Worm (Caenorhabditis elegans): ENCODE measurements around the gene thn-2.

Gene thn-2

DNA sequence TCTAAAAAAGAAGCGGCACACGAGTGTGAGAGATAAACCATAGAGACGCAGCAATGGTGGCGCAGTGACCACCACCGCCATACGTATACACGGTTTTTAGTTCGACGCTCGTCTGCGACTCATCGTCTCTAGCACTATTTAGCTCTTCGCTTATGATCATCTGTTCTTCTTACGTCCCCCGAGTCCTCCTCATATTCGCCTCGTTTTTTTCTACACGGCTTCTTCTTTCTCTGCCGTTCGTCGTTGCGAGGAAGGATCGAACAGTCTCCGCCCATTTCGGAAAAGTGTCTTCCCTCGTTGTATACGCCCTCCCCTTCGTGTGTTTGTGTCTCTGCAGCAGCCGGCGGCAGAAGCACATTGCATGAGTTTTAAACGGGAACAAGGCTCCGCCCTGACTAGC, 18.0 kb upstream of the thn-2 start:
- peak; percentile 71; the same call in 1 of the 2 replicates for TF ChIP-seq zfh-2 (GFP tag; conservative IDR thresholded peaks at IDR 0.05)
- no peak for TF ChIP-seq dpff-1 (tag; optimal IDR thresholded peaks at IDR 0.05)
- TF ChIP-seq T07F8.4 (tag; optimal IDR thresholded peaks at IDR 0.05) = no peak
- TF ChIP-seq K12H6.12 (tag; optimal IDR thresholded peaks at IDR 0.05) = peak; percentile 67
- no peak for TF ChIP-seq F52B5.7 (tag; optimal IDR thresholded peaks at IDR 0.05)
- TF ChIP-seq hmg-1.2 (GFP tag; IDR thresholded peaks at IDR 0.05) = peak; percentile 53
- no peak for TF ChIP-seq bed-1 (GFP tag; IDR thresholded peaks at IDR 0.05)
- TF ChIP-seq madf-10 (tag; optimal IDR thresholded peaks at IDR 0.05) = no peak
- peak; percentile 48; the same call in 1 of the 2 replicates for TF ChIP-seq dox-1 (GFP tag; IDR thresholded peaks at IDR 0.05)
- 0 out of 2 replicates have a peak, but pooled peaks have one; percentile 31 for TF ChIP-seq mcd-1 (GFP tag; IDR thresholded peaks at IDR 0.05)
- no peak for TF ChIP-seq sea-2 (GFP tag; IDR thresholded peaks at IDR 0.05)
- TF ChIP-seq egrh-3 (GFP tag; IDR thresholded peaks at IDR 0.05) = no peak
- no peak for TF ChIP-seq Y53F4B.3 (GFP tag; IDR thresholded peaks at IDR 0.05)
- no peak for TF ChIP-seq snpc-1.3 (tag; optimal IDR thresholded peaks at IDR 0.05; ENCODE audit: insufficient read depth)
- no peak for TF ChIP-seq F22D6.2 (tag; optimal IDR thresholded peaks at IDR 0.05)
- no peak for TF ChIP-seq snpc-4 (GFP tag; optimal IDR thresholded peaks at IDR 0.05)
- TF ChIP-seq snpc-4 (tag; optimal IDR thresholded peaks at IDR 0.05) = peak in 1 of 4 experiments; percentile 15
- no peak for TF ChIP-seq C17E4.6 (GFP tag; IDR thresholded peaks at IDR 0.05)
- 0 out of 2 replicates have a peak, but pooled peaks have one; percentile 22 for TF ChIP-seq cebp-1 (GFP tag; IDR thresholded peaks at IDR 0.05)
- no peak for TF ChIP-seq cebp-1 (tag; optimal IDR thresholded peaks at IDR 0.05)
- no peak for TF ChIP-seq ztf-25 (GFP tag; IDR thresholded peaks at IDR 0.05)

DNA sequence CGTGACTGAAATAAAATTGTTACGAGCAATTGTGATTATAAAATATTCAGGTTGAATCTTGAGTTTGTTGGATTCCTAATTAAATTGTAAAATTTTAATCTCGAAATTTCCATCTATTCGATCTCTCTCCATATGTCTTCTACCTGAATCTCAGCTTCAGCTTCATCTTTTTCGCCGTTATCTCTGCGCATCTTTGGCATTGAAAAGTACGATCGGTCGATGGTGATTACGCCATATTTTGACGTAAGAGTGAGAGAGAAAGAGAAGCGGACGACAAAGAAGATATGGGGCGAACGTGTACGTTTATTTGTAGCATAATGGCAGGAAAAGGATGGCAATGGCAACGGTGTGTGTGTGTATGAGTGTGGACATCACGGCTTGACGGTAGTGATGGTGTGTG, 16.4 kb upstream of the thn-2 start:
- TF ChIP-seq athp-1 (tag; optimal IDR thresholded peaks at IDR 0.05) (no peak), F57A8.1 (GFP tag; optimal IDR thresholded peaks at IDR 0.05) (no peak), cebp-2 (GFP tag; IDR thresholded peaks at IDR 0.05) (no peak), F33H1.4 (GFP tag; IDR thresholded peaks at IDR 0.05) (no peak), Y53F4B.3 (GFP tag; IDR thresholded peaks at IDR 0.05) (no peak), bed-2 (GFP tag; IDR thresholded peaks at IDR 0.05) (no peak), mes-4 (tag; optimal IDR thresholded peaks at IDR 0.05) (no peak), B0035.1 (tag; optimal IDR thresholded peaks at IDR 0.05) (no peak), attf-3 (GFP tag; conservative IDR thresholded peaks at IDR 0.05) (no peak), die-1 (tag; optimal IDR thresholded peaks at IDR 0.05) (no peak), K12H6.12 (tag; optimal IDR thresholded peaks at IDR 0.05) (no peak), hmg-20 (GFP tag; IDR thresholded peaks at IDR 0.05) (no peak), snpc-4 (GFP tag; optimal IDR thresholded peaks at IDR 0.05) (no peak), snpc-4 (tag; optimal IDR thresholded peaks at IDR 0.05) (no peak), hmg-1.2 (GFP tag; IDR thresholded peaks at IDR 0.05) (no peak)

DNA sequence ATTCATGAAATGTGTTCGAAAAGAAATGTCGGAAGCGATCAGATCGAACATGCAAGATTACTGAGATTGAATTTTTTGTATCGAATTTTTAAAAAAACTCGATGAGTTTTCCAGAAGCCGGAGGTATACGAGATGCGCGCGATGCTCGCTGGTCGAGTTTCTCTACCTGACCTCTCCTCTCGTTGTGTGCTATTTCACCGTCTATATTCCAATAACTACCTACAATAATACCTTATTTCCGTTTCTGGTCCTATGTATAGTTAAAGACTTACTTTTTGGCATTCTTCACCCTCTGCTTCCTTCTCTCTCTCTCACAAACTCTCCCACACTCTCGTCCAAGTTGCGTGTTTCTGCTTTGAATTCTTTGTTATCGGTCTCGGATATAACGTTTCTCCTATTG, 11.6 kb upstream of the thn-2 start:
- peak; percentile 80; the same call in 1 of the 2 replicates for TF ChIP-seq madf-3 (GFP tag; IDR thresholded peaks at IDR 0.05)
- no peak for TF ChIP-seq unc-62 (GFP tag; optimal IDR thresholded peaks at IDR 0.05)
- TF ChIP-seq madf-6 (GFP tag; IDR thresholded peaks at IDR 0.05) = peak; percentile 47
- TF ChIP-seq attf-6 (GFP tag; IDR thresholded peaks at IDR 0.05) = peak; percentile 37; the same call in 1 of the 2 replicates
- 0 out of 2 replicates have a peak, but pooled peaks have one; percentile 37 for TF ChIP-seq Y79H2A.3 (GFP tag; conservative IDR thresholded peaks at IDR 0.05)
- no peak for TF ChIP-seq nhr-90 (tag; optimal IDR thresholded peaks at IDR 0.05)
- peak; percentile 86; the same call in 1 of the 2 replicates for TF ChIP-seq cebp-2 (GFP tag; IDR thresholded peaks at IDR 0.05)
- peak; percentile 49; the same call in 1 of the 2 replicates for TF ChIP-seq B0336.3 (GFP tag; IDR thresholded peaks at IDR 0.05)
- no peak for TF ChIP-seq ets-4 (GFP tag; optimal IDR thresholded peaks at IDR 0.05)
- TF ChIP-seq let-607 (tag; optimal IDR thresholded peaks at IDR 0.05) = no peak
